Fruit fly (Drosophila melanogaster): Measurements from ENCODE around the gene CG13926.
A peak's percentile ranks its signal among the peaks of the same experiment; 100 is the strongest.

CG13926 gene

dm6 chr3L:1568225-1569161 is 49.5 kb downstream of the CG13926 start, which contains the start of gene CG7879 (continued):
- TF ChIP-seq pita (GFP tag; optimal IDR thresholded peaks at IDR 0.05), result no peak
- TF ChIP-seq Oaz (GFP tag; IDR thresholded peaks at IDR 0.05), result no peak
- no peak for TF ChIP-seq CG2120 (GFP tag; optimal IDR thresholded peaks at IDR 0.05)
- no peak for TF ChIP-seq Ada2b (GFP tag; IDR thresholded peaks at IDR 0.05)
- no peak for TF ChIP-seq CG12942 (GFP tag; optimal IDR thresholded peaks at IDR 0.05)
- TF ChIP-seq abd-A (tag; optimal IDR thresholded peaks at IDR 0.05), result no peak
- TF ChIP-seq CTCF (GFP tag; optimal IDR thresholded peaks at IDR 0.05), result no peak
- TF ChIP-seq luna (GFP tag; optimal IDR thresholded peaks at IDR 0.05), result no peak
- TF ChIP-seq CG11093 (GFP tag; IDR thresholded peaks at IDR 0.05), result no peak
- no peak for TF ChIP-seq Blimp-1 (GFP tag; optimal IDR thresholded peaks at IDR 0.05)
- TF ChIP-seq ab (GFP tag; optimal IDR thresholded peaks at IDR 0.05), result no peak
- TF ChIP-seq knrl (GFP tag; IDR thresholded peaks at IDR 0.05; ENCODE audit: partially characterized antibody), result no peak
- TF ChIP-seq cg (GFP tag; optimal IDR thresholded peaks at IDR 0.05), result no peak
- TF ChIP-seq CG31441 (GFP tag; IDR thresholded peaks at IDR 0.05), result no peak; the same call in 1 of the 2 replicates
- TF ChIP-seq slp2 (GFP tag; optimal IDR thresholded peaks at IDR 0.05), result no peak
- no peak for TF ChIP-seq CG11247 (GFP tag; IDR thresholded peaks at IDR 0.05)
- TF ChIP-seq CG10321 (GFP tag; IDR thresholded peaks at IDR 0.05), result no peak
- TF ChIP-seq pnt (GFP tag; optimal IDR thresholded peaks at IDR 0.05), result peak; percentile 14
- no peak for TF ChIP-seq Drgx (GFP tag; IDR thresholded peaks at IDR 0.05)
- TF ChIP-seq CG1233 (GFP tag; optimal IDR thresholded peaks at IDR 0.05), result peak; percentile 27
- TF ChIP-seq CG4328 (GFP tag; optimal IDR thresholded peaks at IDR 0.05), result no peak
- TF ChIP-seq Pdp1 (GFP tag; optimal IDR thresholded peaks at IDR 0.05), result peak in 1 of 2 experiments; percentile 76
- TF ChIP-seq CG30020 (tag; optimal IDR thresholded peaks at IDR 0.05), result peak; percentile 92
- no peak for TF ChIP-seq fd3F (GFP tag; optimal IDR thresholded peaks at IDR 0.05)
- TF ChIP-seq crol (GFP tag; IDR thresholded peaks at IDR 0.05), result peak; percentile 90
- no peak for TF ChIP-seq fd102C (GFP tag; optimal IDR thresholded peaks at IDR 0.05)
- no peak for TF ChIP-seq Hr39 (optimal IDR thresholded peaks at IDR 0.05)
- peak; percentile 10 for TF ChIP-seq CG18262 (tag; optimal IDR thresholded peaks at IDR 0.05)
- TF ChIP-seq Dll (GFP tag; IDR thresholded peaks at IDR 0.05; ENCODE audit: partially characterized antibody), result no peak
- TF ChIP-seq Stat92E (GFP tag; optimal IDR thresholded peaks at IDR 0.05), result peak in 1 of 3 experiments; percentile 37
- peak; percentile 99 for TF ChIP-seq CG6254 (GFP tag; optimal IDR thresholded peaks at IDR 0.05)
- TF ChIP-seq CG1832 (GFP tag; optimal IDR thresholded peaks at IDR 0.05), result no peak
- TF ChIP-seq lbe (GFP tag; optimal IDR thresholded peaks at IDR 0.05), result no peak
- TF ChIP-seq CG32532 (GFP tag; IDR thresholded peaks at IDR 0.05), result no peak
- TF ChIP-seq fru (optimal IDR thresholded peaks at IDR 0.05), result no peak
- no peak for TF ChIP-seq br (optimal IDR thresholded peaks at IDR 0.05)
- TF ChIP-seq peb (GFP tag; IDR thresholded peaks at IDR 0.05), result no peak
- no peak for TF ChIP-seq CG11695 (GFP tag; IDR thresholded peaks at IDR 0.05)
- no peak for TF ChIP-seq CG11696 (GFP tag; IDR thresholded peaks at IDR 0.05)
- no peak for TF ChIP-seq eyg (GFP tag; optimal IDR thresholded peaks at IDR 0.05)
- TF ChIP-seq corto (GFP tag; optimal IDR thresholded peaks at IDR 0.05), result no peak
- TF ChIP-seq CG7963 (GFP tag; IDR thresholded peaks at IDR 0.05; ENCODE audit: partially characterized antibody), result no peak
- 0 out of 3 replicates have a peak, but pooled peaks have one; percentile 16 for TF ChIP-seq otp (GFP tag; IDR thresholded peaks at IDR 0.05)
- TF ChIP-seq Sox100B (GFP tag; optimal IDR thresholded peaks at IDR 0.05), result no peak
- no peak for TF ChIP-seq Dp (GFP tag; optimal IDR thresholded peaks at IDR 0.05)
- TF ChIP-seq sens (GFP tag), result peak; percentile 80
- TF ChIP-seq oc (tag; optimal IDR thresholded peaks at IDR 0.05), result no peak
- no peak for TF ChIP-seq zfh1 (GFP tag; IDR thresholded peaks at IDR 0.05)
- no peak for TF ChIP-seq CG1792 (GFP tag; optimal IDR thresholded peaks at IDR 0.05)
- peak; percentile 71; the same call in 2 of the 3 replicates for TF ChIP-seq CG17361 (GFP tag; IDR thresholded peaks at IDR 0.05)
- peak; percentile 47 for TF ChIP-seq Fer1 (GFP tag; optimal IDR thresholded peaks at IDR 0.05)
